Worm (Caenorhabditis elegans) whole organism, late embryonic: ENCODE measurements around the gene T25D1.3.

ENCODE experiments used
- F13H6.1 ChIP-seq: sonication (generic microtip); optimal IDR thresholded peaks from 2 replicates; lab custom pipeline; 2016; ENCODE audit warnings: missing genetic modification characterization, missing compliant biosample characterization
- ama-1 ChIP-seq: fragments of 150-350 bp; optimal IDR thresholded peaks from 2 replicates; lab custom pipeline; 2014
- ceh-9 ChIP-seq: sonication (generic microtip); optimal IDR thresholded peaks from 2 replicates; lab custom pipeline; 2016; ENCODE audit warnings: mild to moderate bottlenecking, missing genetic modification characterization, inconsistent platforms, missing compliant biosample characterization
- gmeb-2 ChIP-seq: sonication (generic microtip); optimal IDR thresholded peaks from 2 replicates; lab custom pipeline; 2016; ENCODE audit warnings: missing genetic modification characterization, inconsistent platforms, missing compliant biosample characterization
- hlh-8 ChIP-seq: sonication (generic microtip); optimal IDR thresholded peaks from 2 replicates; lab custom pipeline; 2016; ENCODE audit warnings: missing genotype, missing genetic modification characterization, missing compliant biosample characterization
- pax-1 ChIP-seq: fragments of 150-350 bp; optimal IDR thresholded peaks from 2 replicates; lab custom pipeline; 2014; ENCODE audit warnings: missing biosample characterization, missing genetic modification characterization
- unc-86 ChIP-seq: sonication (generic microtip); optimal IDR thresholded peaks from 2 replicates; lab custom pipeline; 2016; ENCODE audit warnings: missing genetic modification characterization, missing compliant biosample characterization

DNA sequence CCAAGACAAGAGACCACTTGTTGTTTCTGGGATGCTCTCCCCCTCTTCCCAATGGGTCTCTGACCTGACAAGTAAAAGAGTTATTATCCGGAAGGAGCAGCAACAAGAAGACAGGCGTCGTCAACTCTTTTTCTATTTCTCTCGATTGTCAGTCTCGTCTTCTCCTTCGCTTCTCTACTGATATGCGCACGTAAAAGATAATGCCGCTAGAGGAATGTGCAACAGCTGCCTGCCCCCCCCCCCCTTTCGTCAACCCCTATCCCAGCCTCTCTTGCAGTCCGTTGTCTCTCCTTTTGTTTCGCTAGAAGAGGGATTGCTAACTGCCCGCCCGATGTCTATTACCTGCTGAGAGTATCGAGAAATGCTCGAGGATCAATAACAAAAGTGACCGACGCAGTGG, 20.2 kb downstream of the T25D1.3 start:
- no peak for TF ChIP-seq unc-86 (tag; lab: Kevin White, UChicago)
- TF ChIP-seq F13H6.1 (tag; lab: Kevin White, UChicago) = no peak
- TF ChIP-seq gmeb-2 = no peak
- TF ChIP-seq pax-1 (tag; lab: Kevin White, UChicago) = no peak
- no peak for TF ChIP-seq ama-1 (lab: Kevin White, UChicago)
- TF ChIP-seq ceh-9 (tag; lab: Kevin White, UChicago) = no peak
- no peak for TF ChIP-seq hlh-8 (tag; lab: Kevin White, UChicago)
